Worm (Caenorhabditis elegans): ENCODE data around the gene fbxb-83.

DNA sequence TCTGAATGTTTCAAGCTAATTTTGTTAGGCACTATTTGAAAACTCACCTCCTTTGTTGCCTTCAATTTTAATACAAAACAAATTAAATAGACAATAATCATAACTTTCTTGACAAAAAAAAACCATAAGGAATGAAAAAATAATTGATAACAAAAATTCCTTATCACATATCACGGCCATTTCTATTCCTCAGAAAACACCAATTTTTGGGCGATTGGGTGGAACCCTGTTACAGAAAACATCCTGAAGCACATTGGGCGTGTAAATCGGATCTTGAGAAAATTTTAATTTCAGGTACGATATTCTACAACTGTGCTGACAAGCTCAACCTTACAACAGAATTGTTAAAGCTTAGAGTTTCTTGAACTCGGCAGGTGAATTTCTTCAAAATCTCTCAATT lies 19.8 kb upstream of the fbxb-83 start, which contains the start of gene F40G9.8:
- TF ChIP-seq ceh-82 (tag; optimal IDR thresholded peaks at IDR 0.05) (no peak), nhr-85 (tag) (no peak), nhr-12 (tag; optimal IDR thresholded peaks at IDR 0.05) (no peak), xbp-1 (tag; optimal IDR thresholded peaks at IDR 0.05) (no peak), nhr-28 (tag; optimal IDR thresholded peaks at IDR 0.05) (no peak)
